Fruit fly (Drosophila melanogaster) whole organism, prepupa: ENCODE measurements around the gene CG43880.

Source experiments
- CG3032 ChIP-seq: fragments of 200-800 bp; optimal IDR thresholded peaks from 2 replicates; lab custom pipeline; 2019; ENCODE audit warnings: missing biosample characterization, mild to moderate bottlenecking, missing genetic modification characterization, moderate library complexity
- CG8632 ChIP-seq: fragments of 200-800 bp; sonication (Bioruptor generic); optimal IDR thresholded peaks from 3 replicates; lab custom pipeline; 2016; ENCODE audit warnings: missing biosample characterization, missing genetic modification characterization
- Hr39 ChIP-seq: fragments of 200-800 bp; sonication (Bioruptor generic); optimal IDR thresholded peaks from 2 replicates; lab custom pipeline; 2016; ENCODE audit warnings: missing biosample characterization, missing genetic modification characterization
- Lpt ChIP-seq: fragments of 200-800 bp; sonication (Bioruptor generic); optimal IDR thresholded peaks from 3 replicates; lab custom pipeline; 2016; ENCODE audit warnings: missing biosample characterization, missing genetic modification characterization
- Met ChIP-seq: fragments of 200-800 bp; sonication (Bioruptor generic); optimal IDR thresholded peaks from 3 replicates; lab custom pipeline; 2016; ENCODE audit warnings: missing biosample characterization, missing genetic modification characterization
- Smox ChIP-seq: fragments of 200-800 bp; sonication (Bioruptor generic); optimal IDR thresholded peaks from 3 replicates; lab custom pipeline; 2016; ENCODE audit warnings: missing biosample characterization, missing genetic modification characterization

DNA sequence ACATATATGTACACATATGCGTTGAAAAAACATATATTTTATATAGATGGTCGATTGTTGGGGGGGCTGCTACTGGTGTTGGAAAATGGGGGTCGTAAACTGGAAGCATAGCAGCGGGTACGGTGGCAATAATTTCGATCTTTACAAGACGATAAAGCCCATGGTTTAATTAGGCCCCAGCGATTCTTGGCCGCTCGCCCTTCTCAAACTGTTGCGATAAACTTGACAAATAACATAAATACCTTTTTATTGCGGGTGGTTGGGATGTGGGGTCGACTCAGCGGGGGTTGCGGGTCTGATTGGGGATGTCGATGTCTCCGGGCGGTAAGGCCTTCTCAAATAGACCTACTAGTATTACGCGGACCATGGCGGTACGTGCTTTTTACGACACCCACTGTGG lies 7.5 kb downstream of the CG43880 start:
- TF ChIP-seq Smox (GFP tag; lab: Kevin White, UChicago): no peak
- no peak for TF ChIP-seq CG8632 (GFP tag; lab: Kevin White, UChicago)
- TF ChIP-seq Hr39 (GFP tag; lab: Kevin White, UChicago): no peak
- no peak for TF ChIP-seq Lpt (GFP tag; lab: Kevin White, UChicago)
- TF ChIP-seq Met (GFP tag; lab: Kevin White, UChicago): no peak
- TF ChIP-seq CG3032 (tag; lab: Kevin White, UChicago): no peak
